Fruit fly (Drosophila melanogaster) whole organism, embryonic: ENCODE measurements around the gene bbg.

ENCODE experiments used
- Atf3 ChIP-seq: fragments of 200-800 bp; sonication (Bioruptor generic); optimal IDR thresholded peaks from 3 replicates; lab custom pipeline; 2016; ENCODE audit warnings: missing biosample characterization, missing genetic modification characterization
- CG10565 ChIP-seq: fragments of 200-800 bp; sonication (Bioruptor generic); optimal IDR thresholded peaks from 3 replicates; lab custom pipeline; 2016; ENCODE audit warnings: missing biosample characterization, mild to moderate bottlenecking, missing genetic modification characterization
- CG12071 ChIP-seq: fragments of 200-800 bp; sonication (Bioruptor generic); optimal IDR thresholded peaks from 3 replicates; lab custom pipeline; 2018; ENCODE audit warnings: missing biosample characterization, mild to moderate bottlenecking, missing genetic modification characterization
- CG14014 ChIP-seq: fragments of 200-800 bp; sonication (Bioruptor generic); IDR thresholded peaks from 2 replicates; pipeline ENCODE4 v1.3.6; 2022; ENCODE audit warnings: missing biosample characterization, missing genetic modification characterization
- CG1603 ChIP-seq: fragments of 200-800 bp; sonication (Bioruptor generic); optimal IDR thresholded peaks from 2 replicates; lab custom pipeline; 2019; ENCODE audit warnings: missing biosample characterization, mild to moderate bottlenecking, missing genetic modification characterization, moderate library complexity
- CG17361 ChIP-seq: fragments of 200-800 bp; sonication (Bioruptor generic); IDR thresholded peaks from 3 replicates; pipeline ENCODE4 v1.3.6; 2022; ENCODE audit warnings: missing biosample characterization, missing genetic modification characterization
- CG17802 ChIP-seq: fragments of 200-800 bp; sonication (Bioruptor generic); optimal IDR thresholded peaks from 2 replicates; lab custom pipeline; 2018; ENCODE audit warnings: missing biosample characterization, mild to moderate bottlenecking, missing genetic modification characterization, moderate library complexity
- CG18476 ChIP-seq: fragments of 200-800 bp; sonication (Bioruptor generic); optimal IDR thresholded peaks from 2 replicates; lab custom pipeline; 2016; ENCODE audit warnings: missing biosample characterization, mild to moderate bottlenecking, missing genetic modification characterization
- CG31224 ChIP-seq: fragments of 200-800 bp; sonication (Bioruptor generic); IDR thresholded peaks from 2 replicates; pipeline ENCODE4 v1.3.6; 2022; ENCODE audit warnings: missing biosample characterization, missing genetic modification characterization
- CG34224 ChIP-seq: fragments of 200-800 bp; sonication (Bioruptor generic); IDR thresholded peaks from 3 replicates; pipeline ENCODE4 v1.3.6; 2022; ENCODE audit warnings: missing biosample characterization, missing genetic modification characterization; ENCODE audit not compliant: partially characterized antibody
- CG3838 ChIP-seq: fragments of 200-800 bp; sonication (Bioruptor generic); optimal IDR thresholded peaks from 3 replicates; lab custom pipeline; 2016; ENCODE audit warnings: missing biosample characterization, missing genetic modification characterization
- CG7357 ChIP-seq: fragments of 200-800 bp; sonication (Bioruptor generic); IDR thresholded peaks from 3 replicates; pipeline ENCODE4 v1.3.6; 2022; ENCODE audit warnings: missing biosample characterization, missing genetic modification characterization
- CG7786 ChIP-seq: fragments of 200-800 bp; sonication (Bioruptor generic); optimal IDR thresholded peaks from 2 replicates; lab custom pipeline; 2016; ENCODE audit warnings: missing biosample characterization, missing genetic modification characterization
- CG7963 ChIP-seq: fragments of 200-800 bp; sonication (Bioruptor generic); IDR thresholded peaks from 3 replicates; pipeline ENCODE4 v1.3.6; 2022; ENCODE audit warnings: missing biosample characterization, missing genetic modification characterization; ENCODE audit not compliant: partially characterized antibody
- CG9876 ChIP-seq: fragments of 200-800 bp; sonication (Bioruptor generic); optimal IDR thresholded peaks from 2 replicates; lab custom pipeline; 2016; ENCODE audit warnings: missing biosample characterization, missing genetic modification characterization
- CHES-1-like ChIP-seq: fragments of 200-800 bp; sonication (Bioruptor generic); optimal IDR thresholded peaks from 2 replicates; lab custom pipeline; 2016; ENCODE audit warnings: missing biosample characterization, missing genetic modification characterization
- Dip3 ChIP-seq: fragments of 200-800 bp; sonication (Bioruptor generic); optimal IDR thresholded peaks from 3 replicates; lab custom pipeline; 2016; ENCODE audit warnings: missing biosample characterization, missing genetic modification characterization
- Doc2 ChIP-seq: fragments of 200-800 bp; sonication (Bioruptor generic); IDR thresholded peaks from 2 replicates; pipeline ENCODE4 v1.3.6; 2022; ENCODE audit warnings: missing biosample characterization, missing genetic modification characterization
- H2.0 ChIP-seq: fragments of 200-800 bp; sonication (Bioruptor generic); IDR thresholded peaks from 2 replicates; pipeline ENCODE4 v1.3.6; 2022; ENCODE audit warnings: missing biosample characterization, missing genetic modification characterization
- Hand ChIP-seq: fragments of 200-800 bp; sonication (Bioruptor generic); optimal IDR thresholded peaks from 2 replicates; lab custom pipeline; 2017; ENCODE audit warnings: mild to moderate bottlenecking, missing biosample characterization, missing genetic modification reagents, missing genetic modification characterization
- Hey ChIP-seq: fragments of 200-800 bp; sonication (Bioruptor generic); optimal IDR thresholded peaks from 3 replicates; lab custom pipeline; 2018; ENCODE audit warnings: missing biosample characterization, mild to moderate bottlenecking, missing genetic modification characterization
- Hr39 ChIP-seq: fragments of >200 bp; optimal IDR thresholded peaks from 2 replicates; lab custom pipeline; 2017
- MESR4 ChIP-seq: fragments of 200-800 bp; sonication (Bioruptor generic); optimal IDR thresholded peaks from 2 replicates; lab custom pipeline; 2018; ENCODE audit warnings: missing biosample characterization, mild to moderate bottlenecking, missing genetic modification characterization, moderate library complexity
- Mrtf ChIP-seq: fragments of 200-800 bp; sonication (Bioruptor generic); IDR thresholded peaks from 3 replicates; pipeline ENCODE4 v1.3.6; 2022; ENCODE audit warnings: missing biosample characterization, missing genetic modification characterization
- Myb ChIP-seq: fragments of 200-800 bp; sonication (Bioruptor generic); optimal IDR thresholded peaks from 2 replicates; lab custom pipeline; 2016; ENCODE audit warnings: missing biosample characterization, missing genetic modification characterization
- Nf-YB ChIP-seq: fragments of 200-800 bp; sonication (Bioruptor generic); optimal IDR thresholded peaks from 3 replicates; lab custom pipeline; 2019; ENCODE audit warnings: missing biosample characterization, mild to moderate bottlenecking, missing genetic modification characterization, moderate library complexity
- Ptx1 ChIP-seq: fragments of 200-800 bp; sonication (Bioruptor generic); IDR thresholded peaks from 2 replicates; pipeline ENCODE4 v1.3.6; 2022; ENCODE audit warnings: missing biosample characterization, missing genetic modification characterization
- Ravus ChIP-seq: fragments of 200-800 bp; sonication (Bioruptor generic); IDR thresholded peaks from 2 replicates; pipeline ENCODE4 v1.3.6; 2022; ENCODE audit warnings: missing biosample characterization, missing genetic modification characterization
- Scr ChIP-seq: fragments of 200-800 bp; sonication (Bioruptor generic); IDR thresholded peaks from 2 replicates; pipeline ENCODE4 v1.3.6; 2022; ENCODE audit warnings: missing biosample characterization, missing genetic modification characterization; ENCODE audit not compliant: partially characterized antibody
- Sox100B ChIP-seq: fragments of 200-800 bp; sonication (Bioruptor generic); optimal IDR thresholded peaks from 3 replicates; lab custom pipeline; 2018; ENCODE audit warnings: missing biosample characterization, mild to moderate bottlenecking, missing genetic modification characterization
- Stat92E ChIP-seq, 3 experiments: fragments of >200 bp in 2 of 3; fragments of 200-800 bp in 1 of 3; sonication (Bioruptor generic) in 1 of 3; optimal IDR thresholded peaks; 2 replicates each; lab custom pipeline; 2017 to 2019; ENCODE audit warnings: missing biosample characterization in 3 of 3, missing genetic modification characterization in 3 of 3, mild to moderate bottlenecking in 1 of 3, moderate library complexity in 1 of 3
- Tbp ChIP-seq: fragments of >200 bp; optimal IDR thresholded peaks from 2 replicates; lab custom pipeline; 2018; ENCODE audit warnings: missing biosample characterization, missing genetic modification characterization
- ap ChIP-seq: fragments of 200-800 bp; sonication (Bioruptor generic); IDR thresholded peaks from 2 replicates; pipeline ENCODE4 v1.3.6; 2022; ENCODE audit warnings: missing biosample characterization, missing genetic modification characterization
- bsh ChIP-seq, 2 experiments: fragments of 200-800 bp; sonication (Bioruptor generic); optimal IDR thresholded peaks; 2 replicates each; lab custom pipeline; 2017 to 2018; ENCODE audit warnings: mild to moderate bottlenecking in 2 of 2, missing biosample characterization in 2 of 2, missing genetic modification characterization in 2 of 2, moderate library complexity in 1 of 2
- disco-r ChIP-seq: fragments of 200-800 bp; sonication (Bioruptor generic); optimal IDR thresholded peaks from 2 replicates; lab custom pipeline; 2016; ENCODE audit warnings: missing biosample characterization, missing genetic modification characterization
- dpn ChIP-seq, 2 experiments: fragments of 200-800 bp; sonication (Bioruptor generic); optimal IDR thresholded peaks; 3 replicates each; lab custom pipeline; 2016; ENCODE audit warnings: missing biosample characterization in 2 of 2, missing genetic modification characterization in 2 of 2
- gce ChIP-seq: fragments of 200-800 bp; sonication (Bioruptor generic); IDR thresholded peaks from 3 replicates; pipeline ENCODE4 v1.3.6; 2022; ENCODE audit warnings: missing biosample characterization, missing genetic modification characterization
- gcm2 ChIP-seq: fragments of 200-800 bp; sonication (Bioruptor generic); optimal IDR thresholded peaks from 2 replicates; lab custom pipeline; 2016; ENCODE audit warnings: missing biosample characterization, missing genetic modification characterization
- hkb ChIP-seq, 2 experiments: fragments of 200-800 bp in 1 of 2; fragments of >200 bp in 1 of 2; sonication (Bioruptor generic) in 1 of 2; IDR thresholded peaks in 1 of 2; optimal IDR thresholded peaks in 1 of 2; 2 replicates each; pipeline versions ENCODE4 v1.3.6 to Lab custom; 2017 to 2022; ENCODE audit warnings: missing biosample characterization in 1 of 2, missing genetic modification characterization in 1 of 2
- ken ChIP-seq: fragments of 200-800 bp; sonication (Bioruptor generic); IDR thresholded peaks from 3 replicates; pipeline ENCODE4 v1.3.6; 2022; ENCODE audit warnings: missing biosample characterization, missing genetic modification characterization
- lmd ChIP-seq: fragments of 200-800 bp; sonication (Bioruptor generic); IDR thresholded peaks from 2 replicates; pipeline ENCODE4 v1.3.6; 2022; ENCODE audit warnings: missing biosample characterization, missing genetic modification characterization
- org-1 ChIP-seq: fragments of 200-800 bp; sonication (Bioruptor generic); optimal IDR thresholded peaks from 2 replicates; lab custom pipeline; 2017; ENCODE audit warnings: missing biosample characterization, missing genetic modification characterization
- pan ChIP-seq, 4 experiments: fragments of >200 bp in 3 of 4; fragments of 200-800 bp in 1 of 4; sonication (Bioruptor generic) in 1 of 4; optimal IDR thresholded peaks in 3 of 4; IDR thresholded peaks in 1 of 4; 2 replicates each; pipeline versions ENCODE4 v1.3.6 to Lab custom; 2017 to 2022; ENCODE audit warnings: missing biosample characterization in 2 of 4, missing genetic modification characterization in 2 of 4, mixed read lengths in 1 of 4
- sim ChIP-seq: fragments of 200-800 bp; sonication (Bioruptor generic); IDR thresholded peaks from 2 replicates; pipeline ENCODE4 v1.3.6; 2022; ENCODE audit warnings: missing biosample characterization, missing genetic modification characterization
- sr ChIP-seq: fragments of 200-800 bp; sonication (Bioruptor generic); IDR thresholded peaks from 3 replicates; pipeline ENCODE4 v1.3.6; 2022; ENCODE audit warnings: missing biosample characterization, missing genetic modification characterization
- ssp ChIP-seq: fragments of 200-800 bp; sonication (Bioruptor generic); IDR thresholded peaks from 2 replicates; pipeline ENCODE4 v1.3.6; 2022; ENCODE audit warnings: missing biosample characterization, missing genetic modification characterization
- vfl ChIP-seq: fragments of 200-800 bp; sonication (Bioruptor generic); optimal IDR thresholded peaks from 2 replicates; lab custom pipeline; 2016; ENCODE audit warnings: missing biosample characterization, missing genetic modification characterization
- wor ChIP-seq: fragments of 200-800 bp; sonication (Bioruptor generic); IDR thresholded peaks from 2 replicates; pipeline ENCODE4 v1.3.6; 2022; ENCODE audit warnings: missing biosample characterization, missing genetic modification characterization

bbg gene

DNA sequence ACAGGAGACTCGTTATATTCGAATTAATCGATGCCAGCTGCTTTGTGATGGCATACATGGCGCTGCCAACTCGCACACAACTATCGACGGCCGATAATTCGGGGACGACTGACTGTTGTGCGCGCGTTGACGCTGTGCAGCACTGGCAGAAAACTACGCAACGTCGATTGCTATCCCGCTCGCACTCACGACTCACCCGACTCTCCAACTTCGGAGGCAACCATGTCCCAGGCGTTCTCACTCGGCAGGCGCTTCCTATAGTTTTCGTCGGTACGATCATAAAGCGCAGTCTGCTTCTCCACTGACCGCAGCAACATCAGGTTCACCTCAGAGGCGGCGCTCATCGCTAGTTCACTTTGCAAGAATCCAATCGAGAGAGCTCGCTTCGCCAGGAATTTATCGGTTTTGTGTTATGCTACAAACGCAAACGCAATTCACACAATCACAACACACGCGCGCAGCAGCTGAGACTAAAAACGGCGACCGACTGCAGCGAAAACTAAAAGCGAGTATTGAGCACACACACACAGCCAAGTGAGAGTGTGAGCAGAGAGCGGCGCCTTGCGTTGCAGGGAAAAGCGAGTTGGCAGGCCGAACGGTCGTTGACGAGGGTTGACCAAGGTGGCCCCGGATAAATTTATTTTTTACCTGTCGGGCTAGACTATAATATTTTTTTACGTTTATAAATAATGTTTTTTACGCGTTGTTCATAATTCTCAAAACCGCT lies 126.5 kb downstream of the bbg start, which contains the start of gene stwl (continued):
- TF ChIP-seq CG7963 (GFP tag; lab: Robert Waterston, UW) (peak; percentile 60; the same call in 2 of the 3 replicates), Mrtf (GFP tag; lab: Robert Waterston, UW) (peak; percentile 63; the same call in 2 of the 3 replicates), vfl (peak; percentile 47), Scr (GFP tag; lab: Robert Waterston, UW) (peak; percentile 76), CG9876 (peak; percentile 9), Stat92E (GFP tag; optimal IDR thresholded peaks at IDR 0.05; lab: Kevin White, UChicago) (no peak), CG12071 (GFP tag; lab: Kevin White, UChicago) (no peak), MESR4 (GFP tag; lab: Kevin White, UChicago) (peak; percentile 52), org-1 (GFP tag; lab: Kevin White, UChicago) (no peak), ap (GFP tag; lab: Robert Waterston, UW) (0 out of 2 replicates have a peak, but pooled peaks have one; percentile 12), ssp (GFP tag; lab: Robert Waterston, UW) (peak; percentile 31; the same call in 1 of the 2 replicates), Ptx1 (peak; percentile 59), disco-r (peak; percentile 2), CG14014 (GFP tag; lab: Robert Waterston, UW) (peak; percentile 30; the same call in 1 of the 2 replicates), Tbp (GFP tag; lab: Kevin White, UChicago) (no peak), pan (optimal IDR thresholded peaks at IDR 0.05; lab: Kevin White, UChicago) (no peak), pan (GFP tag; optimal IDR thresholded peaks at IDR 0.05 in 1 of 2, IDR thresholded peaks at IDR 0.05 in 1 of 2) (peak in 1 of 2 experiments; percentile 64), Sox100B (GFP tag; lab: Kevin White, UChicago) (no peak), sr (GFP tag; lab: Robert Waterston, UW) (peak; percentile 58; the same call in 1 of the 3 replicates), lmd (GFP tag; lab: Robert Waterston, UW) (peak; percentile 58), ken (GFP tag; lab: Robert Waterston, UW) (peak; percentile 63; the same call in 2 of the 3 replicates), CG10565 (GFP tag; lab: Kevin White, UChicago) (no peak), Nf-YB (GFP tag; lab: Kevin White, UChicago) (no peak), gce (GFP tag; lab: Robert Waterston, UW) (no peak), Atf3 (GFP tag; lab: Kevin White, UChicago) (peak; percentile 1), CG17361 (GFP tag; lab: Robert Waterston, UW) (no peak), H2.0 (GFP tag; lab: Robert Waterston, UW) (no peak; the same call in 1 of the 2 replicates), Dip3 (GFP tag; lab: Kevin White, UChicago) (peak; percentile 54), CG31224 (GFP tag; lab: Robert Waterston, UW) (no peak), Myb (GFP tag; lab: Kevin White, UChicago) (peak; percentile 73), Doc2 (GFP tag; lab: Robert Waterston, UW) (no peak), CG34224 (GFP tag; lab: Robert Waterston, UW) (peak; percentile 73), CG7357 (GFP tag; lab: Robert Waterston, UW) (peak; percentile 52; the same call in 1 of the 3 replicates), CG17802 (peak; percentile 17), Hr39 (lab: Kevin White, UChicago) (no peak), CG18476 (no peak), Hey (tag; lab: Kevin White, UChicago) (no peak), CG1603 (tag; lab: Kevin White, UChicago) (peak; percentile 69), Hand (GFP tag; lab: Kevin White, UChicago) (no peak), Ravus (GFP tag; lab: Robert Waterston, UW) (no peak; the same call in 1 of the 2 replicates), bsh (GFP tag; optimal IDR thresholded peaks at IDR 0.05; lab: Kevin White, UChicago) (peak in 1 of 2 experiments; percentile 20), CHES-1-like (GFP tag; lab: Kevin White, UChicago) (peak; percentile 18), CG7786 (peak; percentile 43), wor (GFP tag; lab: Robert Waterston, UW) (no peak), CG3838 (GFP tag; lab: Kevin White, UChicago) (no peak), dpn (GFP tag; optimal IDR thresholded peaks at IDR 0.05; lab: Kevin White, UChicago) (peak; percentile 61 to 64), gcm2 (GFP tag; lab: Kevin White, UChicago) (no peak), sim (peak; percentile 23; the same call in 1 of the 2 replicates), hkb (optimal IDR thresholded peaks at IDR 0.05; lab: Kevin White, UChicago) (no peak), hkb (GFP tag; IDR thresholded peaks at IDR 0.05; lab: Robert Waterston, UW) (no peak)
